Fruit fly (Drosophila melanogaster): ENCODE data around the gene ninaA.
A peak's percentile ranks its signal among the peaks of the same experiment; 100 is the strongest.

Gene ninaA

DNA sequence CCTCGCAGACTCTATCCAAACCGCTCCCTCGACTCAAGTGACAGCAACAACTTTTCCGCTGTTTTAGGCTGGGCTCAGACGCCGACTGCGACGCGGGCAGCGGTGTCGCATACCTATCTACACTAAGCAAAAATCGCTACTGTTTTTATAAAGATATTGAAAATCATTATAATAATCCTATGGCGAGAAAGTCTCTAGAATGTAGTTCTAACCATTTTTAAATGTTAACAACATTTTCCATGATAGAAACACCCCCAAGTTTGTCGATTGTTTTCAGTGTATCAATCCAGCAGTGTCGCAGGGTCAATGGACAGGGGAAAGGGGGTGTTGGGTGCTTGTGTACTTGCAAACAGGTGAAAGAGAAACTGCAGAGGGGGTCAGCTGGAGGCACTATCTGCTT is 11.3 kb upstream of the ninaA start (continued):
- peak; percentile 95 for TF ChIP-seq tin (GFP tag; optimal IDR thresholded peaks at IDR 0.05)
- TF ChIP-seq HmgZ (tag; optimal IDR thresholded peaks at IDR 0.05): peak; percentile 97
- peak; percentile 88 for TF ChIP-seq sima (GFP tag; optimal IDR thresholded peaks at IDR 0.05)
- TF ChIP-seq CG14860 (GFP tag; IDR thresholded peaks at IDR 0.05; ENCODE audit: partially characterized antibody): no peak
- peak; percentile 90 for TF ChIP-seq CG12299 (tag; optimal IDR thresholded peaks at IDR 0.05)
- peak; percentile 91 for TF ChIP-seq CG4730 (GFP tag; IDR thresholded peaks at IDR 0.05)
- TF ChIP-seq Sox100B (GFP tag; optimal IDR thresholded peaks at IDR 0.05): peak; percentile 91
- TF ChIP-seq org-1 (GFP tag; optimal IDR thresholded peaks at IDR 0.05): peak; percentile 94
- no peak for TF ChIP-seq HLHmδ (GFP tag; optimal IDR thresholded peaks at IDR 0.05)
- peak; percentile 90 for TF ChIP-seq ab (GFP tag; optimal IDR thresholded peaks at IDR 0.05)
- TF ChIP-seq CG12236 (GFP tag; optimal IDR thresholded peaks at IDR 0.05): peak; percentile 86
- TF ChIP-seq CG2116 (GFP tag; optimal IDR thresholded peaks at IDR 0.05): peak; percentile 74
- TF ChIP-seq YL-1 (GFP tag; optimal IDR thresholded peaks at IDR 0.05): peak; percentile 68
- TF ChIP-seq Nf-YA (GFP tag; IDR thresholded peaks at IDR 0.05): peak; percentile 92
- peak; percentile 94 for TF ChIP-seq Camta (GFP tag; optimal IDR thresholded peaks at IDR 0.05)
- TF ChIP-seq Blimp-1 (GFP tag; optimal IDR thresholded peaks at IDR 0.05): peak; percentile 95
- TF ChIP-seq row (GFP tag; IDR thresholded peaks at IDR 0.05): peak; percentile 95
- TF ChIP-seq lbe (GFP tag; optimal IDR thresholded peaks at IDR 0.05): peak; percentile 97
- peak; percentile 97 for TF ChIP-seq ken (GFP tag; IDR thresholded peaks at IDR 0.05)
- TF ChIP-seq CG3847 (GFP tag; IDR thresholded peaks at IDR 0.05): peak; percentile 95
- TF ChIP-seq ATbp (GFP tag; optimal IDR thresholded peaks at IDR 0.05): peak; percentile 97
- TF ChIP-seq peb (GFP tag; IDR thresholded peaks at IDR 0.05): peak; percentile 88
- TF ChIP-seq Lim3 (GFP tag; IDR thresholded peaks at IDR 0.05): peak; percentile 90
- TF ChIP-seq CG2202 (tag; optimal IDR thresholded peaks at IDR 0.05): peak; percentile 92
- peak; percentile 94 for TF ChIP-seq C15 (GFP tag; IDR thresholded peaks at IDR 0.05)
- TF ChIP-seq bbx (GFP tag; IDR thresholded peaks at IDR 0.05; ENCODE audit: partially characterized antibody): no peak
- TF ChIP-seq CG17385 (GFP tag; optimal IDR thresholded peaks at IDR 0.05): peak; percentile 93
- peak; percentile 94 for TF ChIP-seq CG8944 (GFP tag; optimal IDR thresholded peaks at IDR 0.05)
- TF ChIP-seq CG11085 (GFP tag; IDR thresholded peaks at IDR 0.05): peak; percentile 89
- no peak for TF ChIP-seq zen2 (GFP tag; IDR thresholded peaks at IDR 0.05; ENCODE audit: partially characterized antibody)
- TF ChIP-seq CG6175 (GFP tag; IDR thresholded peaks at IDR 0.05): peak; percentile 89
- TF ChIP-seq tna (GFP tag; IDR thresholded peaks at IDR 0.05; ENCODE audit: partially characterized antibody): no peak
- TF ChIP-seq nerfin-2 (GFP tag; IDR thresholded peaks at IDR 0.05; ENCODE audit: partially characterized antibody): no peak
- TF ChIP-seq slou (GFP tag; optimal IDR thresholded peaks at IDR 0.05): peak; percentile 83
- TF ChIP-seq kay (GFP tag; optimal IDR thresholded peaks at IDR 0.05): peak; percentile 88
- TF ChIP-seq CG12155 (GFP tag; optimal IDR thresholded peaks at IDR 0.05): peak; percentile 95
- peak; percentile 96 for TF ChIP-seq NC2β (GFP tag; optimal IDR thresholded peaks at IDR 0.05)
- TF ChIP-seq CG15601 (tag; optimal IDR thresholded peaks at IDR 0.05): peak; percentile 92
- TF ChIP-seq CG2678 (tag; optimal IDR thresholded peaks at IDR 0.05): peak; percentile 97
- peak; percentile 91 for TF ChIP-seq cato (GFP tag; optimal IDR thresholded peaks at IDR 0.05; ENCODE audit: borderline replicate concordance)
- peak; percentile 97 for TF ChIP-seq CG8924 (tag; optimal IDR thresholded peaks at IDR 0.05)
- peak; percentile 100 for TF ChIP-seq sd (tag; optimal IDR thresholded peaks at IDR 0.05)
- peak; percentile 92 for TF ChIP-seq CG3726 (GFP tag; IDR thresholded peaks at IDR 0.05)
- TF ChIP-seq ssp (GFP tag; IDR thresholded peaks at IDR 0.05): peak; percentile 90
- peak; percentile 97 for TF ChIP-seq CG5245 (GFP tag; optimal IDR thresholded peaks at IDR 0.05)
- TF ChIP-seq CG10147 (GFP tag; optimal IDR thresholded peaks at IDR 0.05): peak; percentile 92
- TF ChIP-seq phol (tag; optimal IDR thresholded peaks at IDR 0.05): peak; percentile 95
- TF ChIP-seq eve (GFP tag; optimal IDR thresholded peaks at IDR 0.05): peak in 1 of 2 experiments; percentile 85
- TF ChIP-seq dmrt99B (tag; optimal IDR thresholded peaks at IDR 0.05): peak; percentile 98
- peak; percentile 91 for TF ChIP-seq fd64A (GFP tag; optimal IDR thresholded peaks at IDR 0.05)
- TF ChIP-seq Ssrp (tag; optimal IDR thresholded peaks at IDR 0.05): peak; percentile 95

All from whole organism, embryonic.